Fruit fly (Drosophila melanogaster) whole organism, embryonic: ENCODE measurements around the gene Tet.
A peak's percentile ranks its signal among the peaks of the same experiment; 100 is the strongest.

Experiments
- ATbp ChIP-seq: fragments of 200-800 bp; sonication (Bioruptor generic); optimal IDR thresholded peaks from 2 replicates; lab custom pipeline; 2017; ENCODE audit warnings: missing biosample characterization, mild to moderate bottlenecking, missing genetic modification characterization, missing genetic modification reagents
- Adf1 ChIP-seq: fragments of 200-800 bp; sonication (Bioruptor generic); IDR thresholded peaks from 2 replicates; pipeline ENCODE4 v1.3.6; 2022; ENCODE audit warnings: missing biosample characterization, missing genetic modification characterization
- Aef1 ChIP-seq: fragments of 200-800 bp; sonication (Bioruptor generic); IDR thresholded peaks from 3 replicates; pipeline ENCODE4 v1.3.6; 2022; ENCODE audit warnings: missing biosample characterization, missing genetic modification characterization
- Atf6 ChIP-seq: fragments of 200-800 bp; sonication (Bioruptor generic); IDR thresholded peaks from 2 replicates; pipeline ENCODE4 v1.3.6; 2022; ENCODE audit warnings: missing biosample characterization, missing genetic modification characterization
- CG12236 ChIP-seq: fragments of 200-800 bp; sonication (Bioruptor generic); optimal IDR thresholded peaks from 2 replicates; lab custom pipeline; 2016; ENCODE audit warnings: missing biosample characterization, missing genetic modification characterization
- CG13775 ChIP-seq: fragments of 200-800 bp; sonication (Bioruptor generic); optimal IDR thresholded peaks from 3 replicates; lab custom pipeline; 2017; ENCODE audit warnings: missing biosample characterization, mild to moderate bottlenecking, missing genetic modification characterization
- CG14441 ChIP-seq: fragments of 200-800 bp; sonication (Bioruptor generic); IDR thresholded peaks from 2 replicates; pipeline ENCODE4 v1.3.6; 2022; ENCODE audit warnings: missing biosample characterization, missing genetic modification characterization
- CG17186 ChIP-seq: fragments of 200-800 bp; sonication (Bioruptor generic); optimal IDR thresholded peaks from 3 replicates; lab custom pipeline; 2017; ENCODE audit warnings: missing biosample characterization, missing genetic modification reagents, missing genetic modification characterization
- CG17361 ChIP-seq: fragments of 200-800 bp; sonication (Bioruptor generic); IDR thresholded peaks from 3 replicates; pipeline ENCODE4 v1.3.6; 2022; ENCODE audit warnings: missing biosample characterization, missing genetic modification characterization
- CG2120 ChIP-seq: fragments of 200-800 bp; sonication (Bioruptor generic); optimal IDR thresholded peaks from 3 replicates; lab custom pipeline; 2016; ENCODE audit warnings: missing biosample characterization, missing genetic modification characterization
- CG3065 ChIP-seq: fragments of 200-800 bp; sonication (Bioruptor generic); optimal IDR thresholded peaks from 2 replicates; lab custom pipeline; 2016; ENCODE audit warnings: missing biosample characterization, missing genetic modification characterization
- CG31388 ChIP-seq: fragments of 200-800 bp; sonication (Bioruptor generic); optimal IDR thresholded peaks from 2 replicates; lab custom pipeline; 2016; ENCODE audit warnings: missing biosample characterization, missing genetic modification characterization
- CG3163 ChIP-seq: fragments of 200-800 bp; sonication (Bioruptor generic); optimal IDR thresholded peaks from 3 replicates; lab custom pipeline; 2016; ENCODE audit warnings: missing biosample characterization, missing genetic modification characterization
- CG34224 ChIP-seq: fragments of 200-800 bp; sonication (Bioruptor generic); IDR thresholded peaks from 3 replicates; pipeline ENCODE4 v1.3.6; 2022; ENCODE audit warnings: missing biosample characterization, missing genetic modification characterization; ENCODE audit not compliant: partially characterized antibody
- CG34376 ChIP-seq: fragments of 200-800 bp; sonication (Bioruptor generic); optimal IDR thresholded peaks from 2 replicates; lab custom pipeline; 2018; ENCODE audit warnings: missing biosample characterization, mild to moderate bottlenecking, missing genetic modification characterization
- CG42726 ChIP-seq: fragments of 200-800 bp; sonication (Bioruptor generic); IDR thresholded peaks from 2 replicates; pipeline ENCODE4 v1.3.6; 2022; ENCODE audit warnings: missing biosample characterization, missing genetic modification characterization; ENCODE audit not compliant: partially characterized antibody
- CG4404 ChIP-seq: fragments of 200-800 bp; sonication (Bioruptor generic); IDR thresholded peaks from 2 replicates; pipeline ENCODE4 v1.3.6; 2022; ENCODE audit warnings: missing biosample characterization, missing genetic modification characterization
- CG4617 ChIP-seq: fragments of 200-800 bp; sonication (Bioruptor generic); optimal IDR thresholded peaks from 3 replicates; lab custom pipeline; 2016; ENCODE audit warnings: missing biosample characterization, missing genetic modification characterization, borderline replicate concordance
- CG4707 ChIP-seq: fragments of 200-800 bp; sonication (Bioruptor generic); optimal IDR thresholded peaks from 2 replicates; lab custom pipeline; 2018; ENCODE audit warnings: missing biosample characterization, mild to moderate bottlenecking, missing genetic modification characterization, moderate library complexity
- CG6765 ChIP-seq: fragments of 200-800 bp; sonication (Bioruptor generic); optimal IDR thresholded peaks from 3 replicates; lab custom pipeline; 2017; ENCODE audit warnings: missing biosample characterization, mild to moderate bottlenecking, missing genetic modification characterization
- CG9437 ChIP-seq: fragments of 200-800 bp; sonication (Bioruptor generic); optimal IDR thresholded peaks from 2 replicates; lab custom pipeline; 2018; ENCODE audit warnings: missing biosample characterization, mild to moderate bottlenecking, missing genetic modification characterization
- CG9609 ChIP-seq: fragments of 200-800 bp; sonication (Bioruptor generic); optimal IDR thresholded peaks from 3 replicates; lab custom pipeline; 2016; ENCODE audit warnings: missing biosample characterization, missing genetic modification characterization
- D19A ChIP-seq: fragments of 200-800 bp; optimal IDR thresholded peaks from 3 replicates; lab custom pipeline; 2019; ENCODE audit warnings: missing biosample characterization, mild to moderate bottlenecking, missing genetic modification characterization, moderate library complexity
- Dbx ChIP-seq: fragments of 200-800 bp; sonication (Bioruptor generic); IDR thresholded peaks from 3 replicates; pipeline ENCODE4 v1.3.6; 2022; ENCODE audit warnings: missing biosample characterization, missing genetic modification characterization
- Deaf1 ChIP-seq: fragments of 200-800 bp; optimal IDR thresholded peaks from 3 replicates; lab custom pipeline; 2019; ENCODE audit warnings: missing biosample characterization, mild to moderate bottlenecking, missing genetic modification characterization, moderate library complexity
- Ets65A ChIP-seq: fragments of 200-800 bp; sonication (Bioruptor generic); peaks from one replicate; lab custom pipeline; 2016; ENCODE audit warnings: missing biosample characterization, missing genetic modification characterization
- Fer1 ChIP-seq: fragments of 200-800 bp; sonication (Bioruptor generic); optimal IDR thresholded peaks from 2 replicates; lab custom pipeline; 2017; ENCODE audit warnings: missing biosample characterization, mild to moderate bottlenecking, missing genetic modification characterization
- Hey ChIP-seq: fragments of 200-800 bp; sonication (Bioruptor generic); optimal IDR thresholded peaks from 3 replicates; lab custom pipeline; 2018; ENCODE audit warnings: missing biosample characterization, mild to moderate bottlenecking, missing genetic modification characterization
- Meics ChIP-seq: fragments of 200-800 bp; sonication (Bioruptor generic); optimal IDR thresholded peaks from 2 replicates; lab custom pipeline; 2017; ENCODE audit warnings: missing biosample characterization, mild to moderate bottlenecking, missing genetic modification characterization
- NC2β ChIP-seq: fragments of 200-800 bp; sonication (Bioruptor generic); optimal IDR thresholded peaks from 2 replicates; lab custom pipeline; 2016; ENCODE audit warnings: missing biosample characterization, missing genetic modification characterization
- Ptx1 ChIP-seq: fragments of 200-800 bp; sonication (Bioruptor generic); IDR thresholded peaks from 2 replicates; pipeline ENCODE4 v1.3.6; 2022; ENCODE audit warnings: missing biosample characterization, missing genetic modification characterization
- Ravus ChIP-seq: fragments of 200-800 bp; sonication (Bioruptor generic); IDR thresholded peaks from 2 replicates; pipeline ENCODE4 v1.3.6; 2022; ENCODE audit warnings: missing biosample characterization, missing genetic modification characterization
- Tbp ChIP-seq: fragments of >200 bp; optimal IDR thresholded peaks from 2 replicates; lab custom pipeline; 2018; ENCODE audit warnings: missing biosample characterization, missing genetic modification characterization
- aop ChIP-seq: fragments of 200-800 bp; sonication (Bioruptor generic); IDR thresholded peaks from 2 replicates; pipeline ENCODE4 v1.3.6; 2022; ENCODE audit warnings: missing biosample characterization, missing genetic modification characterization
- ara ChIP-seq: fragments of 200-800 bp; sonication (Bioruptor generic); IDR thresholded peaks from 2 replicates; pipeline ENCODE4 v1.3.6; 2022; ENCODE audit warnings: missing biosample characterization, missing genetic modification characterization
- bcd ChIP-seq: fragments of 200-800 bp; sonication (Bioruptor generic); optimal IDR thresholded peaks from 2 replicates; lab custom pipeline; 2017; ENCODE audit warnings: missing biosample characterization, mild to moderate bottlenecking, missing genetic modification characterization
- bsh ChIP-seq, 2 experiments: fragments of 200-800 bp; sonication (Bioruptor generic); optimal IDR thresholded peaks; 2 replicates each; lab custom pipeline; 2017 to 2018; ENCODE audit warnings: mild to moderate bottlenecking in 2 of 2, missing biosample characterization in 2 of 2, missing genetic modification characterization in 2 of 2, moderate library complexity in 1 of 2
- her ChIP-seq: fragments of 200-800 bp; sonication (Bioruptor generic); optimal IDR thresholded peaks from 2 replicates; lab custom pipeline; 2016; ENCODE audit warnings: missing biosample characterization, missing genetic modification characterization
- lab ChIP-seq: fragments of 200-800 bp; sonication (Bioruptor generic); optimal IDR thresholded peaks from 3 replicates; lab custom pipeline; 2017; ENCODE audit warnings: missing biosample characterization, missing genetic modification characterization, mild to moderate bottlenecking, moderate library complexity, missing genetic modification reagents
- lilli ChIP-seq: fragments of 200-800 bp; sonication (Bioruptor generic); optimal IDR thresholded peaks from 3 replicates; lab custom pipeline; 2016; ENCODE audit warnings: missing biosample characterization, missing genetic modification characterization
- lmd ChIP-seq: fragments of 200-800 bp; sonication (Bioruptor generic); IDR thresholded peaks from 2 replicates; pipeline ENCODE4 v1.3.6; 2022; ENCODE audit warnings: missing biosample characterization, missing genetic modification characterization
- onecut ChIP-seq: fragments of 200-800 bp; sonication (Bioruptor generic); IDR thresholded peaks from 2 replicates; pipeline ENCODE4 v1.3.6; 2022; ENCODE audit warnings: missing biosample characterization, missing genetic modification characterization
- psq ChIP-seq: fragments of 200-800 bp; sonication (Bioruptor generic); optimal IDR thresholded peaks from 2 replicates; lab custom pipeline; 2017; ENCODE audit warnings: missing biosample characterization, missing genetic modification characterization
- rib ChIP-seq: fragments of 200-800 bp; sonication (Bioruptor generic); IDR thresholded peaks from 2 replicates; pipeline ENCODE4 v1.3.6; 2022; ENCODE audit warnings: missing biosample characterization, missing genetic modification characterization
- sd ChIP-seq: fragments of 200-800 bp; sonication (Bioruptor generic); optimal IDR thresholded peaks from 3 replicates; lab custom pipeline; 2018; ENCODE audit warnings: missing biosample characterization, mild to moderate bottlenecking, missing genetic modification characterization, moderate library complexity
- sens ChIP-seq: fragments of 200-800 bp; sonication (Bioruptor generic); peaks from one replicate; lab custom pipeline; 2016; ENCODE audit warnings: missing biosample characterization, missing genetic modification characterization
- slou ChIP-seq: fragments of 200-800 bp; sonication (Bioruptor generic); optimal IDR thresholded peaks from 3 replicates; lab custom pipeline; 2016; ENCODE audit warnings: missing biosample characterization, missing genetic modification characterization
- sqz ChIP-seq: fragments of 200-800 bp; sonication (Bioruptor generic); optimal IDR thresholded peaks from 3 replicates; lab custom pipeline; 2018; ENCODE audit warnings: missing biosample characterization, mild to moderate bottlenecking, missing genetic modification characterization
- zfh1 ChIP-seq: fragments of 200-800 bp; sonication (Bioruptor generic); IDR thresholded peaks from 3 replicates; pipeline ENCODE4 v1.3.6; 2022; ENCODE audit warnings: missing biosample characterization, missing genetic modification characterization
- zfh2 ChIP-seq: fragments of 200-800 bp; sonication (Bioruptor generic); optimal IDR thresholded peaks from 2 replicates; lab custom pipeline; 2016; ENCODE audit warnings: missing biosample characterization, missing genetic modification characterization

Gene Tet

dm6 chr3L:2918628-2919027, 39.7 kb upstream of the Tet start:
- TF ChIP-seq Ets65A (GFP tag; lab: Kevin White, UChicago): peak; percentile 64
- no peak for TF ChIP-seq CG3163
- TF ChIP-seq CG13775 (GFP tag; lab: Kevin White, UChicago): no peak
- peak; percentile 66 for TF ChIP-seq sd (tag; lab: Kevin White, UChicago)
- TF ChIP-seq, all 482 proteins: peak for 2

DNA sequence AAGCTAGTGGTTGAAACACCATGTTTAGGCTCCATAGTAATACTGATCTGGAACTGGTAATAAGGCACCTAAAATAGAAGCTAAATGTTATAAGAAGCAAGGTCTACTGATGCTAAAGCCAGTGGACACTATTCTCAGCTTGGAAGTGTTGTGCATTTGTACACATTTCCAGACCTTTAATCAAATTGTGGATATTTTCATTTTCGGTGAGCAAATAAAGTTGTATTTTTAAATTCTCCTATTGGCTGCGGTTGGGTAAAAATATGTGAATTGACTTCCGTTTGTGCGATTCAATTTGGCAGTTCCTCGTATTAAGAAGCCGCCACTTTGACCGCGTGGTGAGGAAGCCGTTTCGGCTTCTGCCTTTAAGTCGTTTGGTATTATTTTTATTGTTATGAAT, 37.6 kb upstream of the Tet start, which contains the start of gene CG9970:
TSS of gene CG9970 (minus strand) at position 101 of the 400 bp plus-strand sequence.
- no peak for TF ChIP-seq CG9437 (GFP tag; lab: Kevin White, UChicago)
- TF ChIP-seq NC2β: no peak
- TF ChIP-seq CG34376 (GFP tag; lab: Kevin White, UChicago): no peak
- no peak for TF ChIP-seq CG4404 (GFP tag; lab: Robert Waterston, UW)
- no peak for TF ChIP-seq CG6765 (GFP tag; lab: Kevin White, UChicago)
- no peak for TF ChIP-seq D19A (tag; lab: Kevin White, UChicago)
- TF ChIP-seq CG34224 (GFP tag; lab: Robert Waterston, UW): no peak
- TF ChIP-seq CG14441 (GFP tag; lab: Robert Waterston, UW): no peak
- no peak for TF ChIP-seq CG2120 (GFP tag; lab: Kevin White, UChicago)
- TF ChIP-seq CG31388 (GFP tag; lab: Kevin White, UChicago): no peak
- TF ChIP-seq psq (GFP tag; lab: Kevin White, UChicago): no peak
- TF ChIP-seq CG17186 (GFP tag; lab: Kevin White, UChicago): no peak
- TF ChIP-seq Tbp: no peak
- TF ChIP-seq CG9609: no peak
- no peak for TF ChIP-seq bsh (GFP tag; optimal IDR thresholded peaks at IDR 0.05; lab: Kevin White, UChicago)

DNA sequence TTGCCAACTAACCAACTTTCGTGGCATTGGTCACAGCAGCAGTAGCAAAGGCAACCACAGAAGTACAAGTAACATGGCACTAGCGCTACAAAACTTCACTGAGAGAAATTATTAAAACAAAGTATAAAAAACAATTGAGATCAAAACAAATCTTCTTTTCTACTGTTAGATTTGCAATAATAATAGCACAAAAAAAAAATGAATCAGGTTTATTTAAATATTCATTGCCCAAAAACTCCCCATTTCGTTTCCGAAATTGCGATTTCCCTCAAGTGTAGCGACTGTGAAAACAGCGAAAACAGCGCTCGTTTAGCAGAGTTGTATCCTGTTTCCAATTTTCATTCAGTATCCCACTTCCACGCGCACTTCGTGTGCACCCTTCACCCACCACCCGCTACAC, 34.3 kb upstream of the Tet start:
- TF ChIP-seq her (GFP tag; lab: Kevin White, UChicago): no peak
- 0 out of 2 replicates have a peak, but pooled peaks have one; percentile 15 for TF ChIP-seq rib
- 0 out of 2 replicates have a peak, but pooled peaks have one; percentile 15 for TF ChIP-seq ara (GFP tag; lab: Robert Waterston, UW)
- peak; percentile 18 for TF ChIP-seq bcd
- TF ChIP-seq ATbp: peak; percentile 10
- peak; percentile 57 for TF ChIP-seq lmd (GFP tag; lab: Robert Waterston, UW)
- TF ChIP-seq CG4707: no peak
- no peak for TF ChIP-seq Deaf1
- peak; percentile 62 for TF ChIP-seq Ptx1 (GFP tag; lab: Robert Waterston, UW)
- TF ChIP-seq CG4617 (GFP tag; lab: Kevin White, UChicago): no peak
- no peak for TF ChIP-seq aop (GFP tag; lab: Robert Waterston, UW)
- no peak for TF ChIP-seq CG3065
- no peak for TF ChIP-seq CG42726 (GFP tag; lab: Robert Waterston, UW)
- TF ChIP-seq CG12236 (GFP tag; lab: Kevin White, UChicago): no peak
- TF ChIP-seq slou (GFP tag; lab: Kevin White, UChicago): no peak
- TF ChIP-seq zfh1 (GFP tag; lab: Robert Waterston, UW): no peak
- TF ChIP-seq lilli (GFP tag; lab: Kevin White, UChicago): peak; percentile 58
- no peak for TF ChIP-seq sqz (GFP tag; lab: Kevin White, UChicago)
- TF ChIP-seq lab (GFP tag; lab: Kevin White, UChicago): peak; percentile 83
- TF ChIP-seq sens (GFP tag; lab: Kevin White, UChicago): peak; percentile 87
- no peak for TF ChIP-seq Ravus (GFP tag; lab: Robert Waterston, UW)
- peak; percentile 70 for TF ChIP-seq Meics (GFP tag; lab: Kevin White, UChicago)
- TF ChIP-seq CG17361 (GFP tag; lab: Robert Waterston, UW): no peak
- peak; percentile 10 for TF ChIP-seq zfh2
- peak; percentile 62 for TF ChIP-seq Dbx (GFP tag; lab: Robert Waterston, UW)
- peak; percentile 71 for TF ChIP-seq Atf6 (GFP tag; lab: Robert Waterston, UW)
- TF ChIP-seq Fer1 (GFP tag; lab: Kevin White, UChicago): peak; percentile 82
- TF ChIP-seq Adf1: no peak
- TF ChIP-seq Aef1: peak; percentile 33; the same call in 1 of the 3 replicates
- TF ChIP-seq onecut: no peak
- TF ChIP-seq Hey: no peak
